Worm (Caenorhabditis elegans) whole organism, L4 larva: Measurements from ENCODE around the gene F58G11.4.

Source experiments
- F10B5.3 ChIP-seq: sonication (generic microtip); optimal IDR thresholded peaks from 2 replicates; lab custom pipeline; 2016; ENCODE audit warnings: mild to moderate bottlenecking, missing genetic modification characterization, missing compliant biosample characterization
- F44E2.7 ChIP-seq: fragments of 200-800 bp; sonication (Bioruptor generic); IDR thresholded peaks from 2 replicates; pipeline ENCODE4 v2.1.2; 2022; ENCODE audit warnings: missing genetic modification characterization, missing compliant biosample characterization
- F49E8.2 ChIP-seq: sonication (generic microtip); optimal IDR thresholded peaks from 2 replicates; lab custom pipeline; 2016; ENCODE audit warnings: missing compliant biosample characterization, mild to moderate bottlenecking, missing genetic modification characterization, borderline replicate concordance
- R02D3.7 ChIP-seq: fragments of 150-350 bp; sonication (generic microtip); optimal IDR thresholded peaks from 3 replicates; lab custom pipeline; 2014; ENCODE audit warnings: missing biosample characterization, missing genetic modification characterization
- Y105C5A.15 ChIP-seq: fragments of 200-800 bp; sonication (Bioruptor generic); IDR thresholded peaks from 2 replicates; pipeline ENCODE4 v1.3.6; 2022; ENCODE audit warnings: missing genetic modification characterization, missing compliant biosample characterization
- Y5F2A.4 ChIP-seq: fragments of 200-800 bp; sonication (Bioruptor generic); optimal IDR thresholded peaks from 2 replicates; lab custom pipeline; 2018; ENCODE audit warnings: mild to moderate bottlenecking, missing genetic modification characterization, missing compliant biosample characterization
- ZK337.2 ChIP-seq: fragments of 200-800 bp; sonication (Bioruptor generic); IDR thresholded peaks from 2 replicates; pipeline ENCODE4 v1.3.6; 2022; ENCODE audit warnings: missing genetic modification reagents, missing genetic modification characterization, missing compliant biosample characterization
- ama-1 ChIP-seq: fragments of 150-350 bp; optimal IDR thresholded peaks from 2 replicates; lab custom pipeline; 2014; ENCODE audit warnings: inconsistent platforms, mixed read lengths
- arid-1 ChIP-seq: fragments of 200-800 bp; sonication (Bioruptor generic); conservative IDR thresholded peaks from 2 replicates; pipeline ENCODE4 v1.3.6; 2022; ENCODE audit warnings: missing genetic modification reagents, missing genetic modification characterization, missing compliant biosample characterization
- attf-4 ChIP-seq: sonication (generic microtip); optimal IDR thresholded peaks from 3 replicates; lab custom pipeline; 2017; ENCODE audit warnings: missing biosample characterization, missing genetic modification characterization
- ceh-32 ChIP-seq: sonication (generic microtip); optimal IDR thresholded peaks from 2 replicates; lab custom pipeline; 2016; ENCODE audit warnings: mild to moderate bottlenecking, missing genetic modification characterization, missing compliant biosample characterization; ENCODE audit not compliant: poor library complexity
- ceh-62 ChIP-seq: sonication (generic microtip); optimal IDR thresholded peaks from 2 replicates; lab custom pipeline; 2017; ENCODE audit warnings: missing biosample characterization, missing genetic modification characterization
- ctbp-1 ChIP-seq: fragments of 200-800 bp; sonication (Bioruptor generic); IDR thresholded peaks from 2 replicates; pipeline ENCODE4 v1.3.6; 2022; ENCODE audit warnings: missing genetic modification reagents, missing genetic modification characterization, missing compliant biosample characterization
- daf-16 ChIP-seq, 3 experiments: sonication (generic microtip); optimal IDR thresholded peaks; 2 replicates each; lab custom pipeline; 2016 to 2017; ENCODE audit warnings: missing genetic modification characterization in 3 of 3, missing genetic modification reagents in 3 of 3, mild to moderate bottlenecking in 2 of 3, missing compliant biosample characterization in 2 of 3, missing biosample characterization in 1 of 3, moderate library complexity in 1 of 3
- daf-19 ChIP-seq: fragments of 200-800 bp; sonication (Bioruptor generic); conservative IDR thresholded peaks from 2 replicates; pipeline ENCODE4 v1.3.6; 2022; ENCODE audit warnings: missing genetic modification characterization, missing compliant biosample characterization
- daf-8 ChIP-seq: fragments of 200-800 bp; sonication (Bioruptor generic); IDR thresholded peaks from 2 replicates; pipeline ENCODE4 v1.3.6; 2022; ENCODE audit warnings: missing genetic modification characterization, missing compliant biosample characterization
- dmd-6 ChIP-seq: fragments of 200-800 bp; sonication (Bioruptor generic); IDR thresholded peaks from 2 replicates; pipeline ENCODE4 v1.3.6; 2022; ENCODE audit warnings: missing genetic modification reagents, missing genetic modification characterization, missing compliant biosample characterization
- dmd-9 ChIP-seq: fragments of 200-800 bp; sonication (Bioruptor generic); IDR thresholded peaks from 2 replicates; pipeline ENCODE4 v1.3.6; 2022; ENCODE audit warnings: missing genetic modification reagents, missing genetic modification characterization, missing compliant biosample characterization
- dpl-1 ChIP-seq: fragments of 150-350 bp; optimal IDR thresholded peaks from 2 replicates; lab custom pipeline; 2014; ENCODE audit warnings: missing biosample characterization, missing genetic modification reagents, missing genetic modification characterization
- egl-43 ChIP-seq: fragments of 200-800 bp; sonication (Bioruptor generic); IDR thresholded peaks from 2 replicates; pipeline ENCODE4 v1.3.6; 2022; ENCODE audit warnings: missing genetic modification reagents, missing genetic modification characterization, missing compliant biosample characterization
- gei-8 ChIP-seq: fragments of 200-800 bp; sonication (Bioruptor generic); optimal IDR thresholded peaks from 2 replicates; lab custom pipeline; 2018; ENCODE audit warnings: mild to moderate bottlenecking, missing genetic modification characterization, missing compliant biosample characterization
- hif-1 ChIP-seq, 2 experiments: sonication (generic microtip); optimal IDR thresholded peaks; 2 replicates each; lab custom pipeline; 2016 to 2017; ENCODE audit warnings: missing compliant biosample characterization in 2 of 2, missing genetic modification characterization in 2 of 2, missing genetic modification reagents in 2 of 2, missing genotype in 2 of 2, mild to moderate bottlenecking in 1 of 2
- hlh-11 ChIP-seq: fragments of 200-800 bp; sonication (Bioruptor generic); optimal IDR thresholded peaks from 2 replicates; lab custom pipeline; 2018; ENCODE audit warnings: mild to moderate bottlenecking, missing genetic modification characterization, missing compliant biosample characterization
- hlh-30 ChIP-seq: sonication (generic microtip); optimal IDR thresholded peaks from 2 replicates; lab custom pipeline; 2017; ENCODE audit warnings: antibody characterized with exemption, mild to moderate bottlenecking, missing genetic modification characterization, missing compliant biosample characterization; ENCODE audit not compliant: insufficient read depth
- hmg-1.1 ChIP-seq: fragments of 200-800 bp; sonication (Bioruptor generic); IDR thresholded peaks from 2 replicates; pipeline ENCODE4 v1.3.6; 2022; ENCODE audit warnings: missing genetic modification reagents, missing genetic modification characterization, missing compliant biosample characterization
- lim-7 ChIP-seq: fragments of 200-800 bp; sonication (Bioruptor generic); IDR thresholded peaks from 2 replicates; pipeline ENCODE4 v1.3.6; 2022; ENCODE audit warnings: missing genetic modification characterization, missing compliant biosample characterization
- lin-15B ChIP-seq: fragments of 150-350 bp; sonication (generic microtip); optimal IDR thresholded peaks from 3 replicates; lab custom pipeline; 2014; ENCODE audit warnings: missing biosample characterization, missing genetic modification characterization
- mes-2 ChIP-seq: sonication (generic microtip); optimal IDR thresholded peaks from 2 replicates; lab custom pipeline; 2016; ENCODE audit warnings: missing genotype, mild to moderate bottlenecking, missing genetic modification characterization, missing compliant biosample characterization; ENCODE audit not compliant: poor library complexity, severe bottlenecking
- mxl-3 ChIP-seq: fragments of 200-800 bp; sonication (Bioruptor generic); optimal IDR thresholded peaks from 2 replicates; lab custom pipeline; 2018; ENCODE audit warnings: mild to moderate bottlenecking, missing genetic modification characterization, missing compliant biosample characterization
- nhr-102 ChIP-seq: sonication (generic microtip); optimal IDR thresholded peaks from 2 replicates; lab custom pipeline; 2016; ENCODE audit warnings: mild to moderate bottlenecking, missing genetic modification characterization, moderate library complexity, missing compliant biosample characterization
- nhr-11 ChIP-seq: fragments of 150-350 bp; optimal IDR thresholded peaks from 2 replicates; lab custom pipeline; 2014; ENCODE audit warnings: missing biosample characterization, missing genetic modification characterization
- nhr-111 ChIP-seq: fragments of 200-800 bp; sonication (Bioruptor generic); optimal IDR thresholded peaks from 2 replicates; lab custom pipeline; 2018; ENCODE audit warnings: mild to moderate bottlenecking, missing genetic modification characterization, missing compliant biosample characterization
- nhr-28 ChIP-seq: fragments of 150-350 bp; optimal IDR thresholded peaks from 2 replicates; lab custom pipeline; 2014; ENCODE audit warnings: missing biosample characterization, missing genetic modification characterization
- nhr-41 ChIP-seq: fragments of 200-800 bp; sonication (Bioruptor generic); IDR thresholded peaks from 2 replicates; pipeline ENCODE4 v1.3.6; 2022; ENCODE audit warnings: missing genetic modification reagents, missing genetic modification characterization, missing compliant biosample characterization
- nhr-42 ChIP-seq: fragments of 200-800 bp; sonication (Bioruptor generic); IDR thresholded peaks from 2 replicates; pipeline ENCODE4 v1.3.6; 2022; ENCODE audit warnings: missing genetic modification characterization, missing compliant biosample characterization
- nhr-77 ChIP-seq: fragments of 150-350 bp; optimal IDR thresholded peaks from 2 replicates; lab custom pipeline; 2014; ENCODE audit warnings: missing biosample characterization, missing genetic modification characterization
- pha-4 ChIP-seq, 2 experiments: fragments of 150-350 bp in 1 of 2; fragments of 200-800 bp in 1 of 2; sonication (Bioruptor generic) in 1 of 2; IDR thresholded peaks in 1 of 2; optimal IDR thresholded peaks in 1 of 2; 2 replicates each; pipeline versions ENCODE4 v1.3.6 to Lab custom; 2014 to 2022; ENCODE audit warnings: missing genetic modification characterization in 2 of 2, missing genetic modification reagents in 2 of 2, missing biosample characterization in 1 of 2, missing compliant biosample characterization in 1 of 2
- php-3 ChIP-seq: fragments of 200-800 bp; sonication (Bioruptor generic); IDR thresholded peaks from 2 replicates; pipeline ENCODE4 v1.3.6; 2022; ENCODE audit warnings: missing genetic modification reagents, missing genetic modification characterization, missing compliant biosample characterization
- saeg-2 ChIP-seq: fragments of 200-800 bp; sonication (Bioruptor generic); IDR thresholded peaks from 2 replicates; pipeline ENCODE4 v1.3.6; 2022; ENCODE audit warnings: missing genetic modification reagents, missing genetic modification characterization, missing compliant biosample characterization
- sdz-12 ChIP-seq: fragments of 200-800 bp; sonication (Bioruptor generic); optimal IDR thresholded peaks from 2 replicates; lab custom pipeline; 2018; ENCODE audit warnings: mild to moderate bottlenecking, missing genetic modification characterization, missing compliant biosample characterization
- skn-1 ChIP-seq: fragments of 150-350 bp; optimal IDR thresholded peaks from 2 replicates; lab custom pipeline; 2014; ENCODE audit warnings: missing biosample characterization, missing genetic modification characterization
- snpc-1.2 ChIP-seq: fragments of 200-800 bp; sonication (Bioruptor generic); IDR thresholded peaks from 2 replicates; pipeline ENCODE4 v1.3.6; 2022; ENCODE audit warnings: missing genetic modification reagents, missing genetic modification characterization, missing compliant biosample characterization
- tra-1 ChIP-seq: fragments of 200-800 bp; sonication (Bioruptor generic); IDR thresholded peaks from 2 replicates; pipeline ENCODE4 v1.3.6; 2022; ENCODE audit warnings: missing genetic modification reagents, missing genetic modification characterization, missing compliant biosample characterization
- unc-130 ChIP-seq: sonication (generic microtip); optimal IDR thresholded peaks from 2 replicates; lab custom pipeline; 2016; ENCODE audit warnings: missing genetic modification reagents, missing genetic modification characterization, missing compliant biosample characterization
- unc-62 ChIP-seq, 3 experiments: fragments of 150-350 bp in 1 of 3; sonication (generic microtip); optimal IDR thresholded peaks in 2 of 3; peaks in 1 of 3; 1 replicate in 1 of 3; 2 replicates in 2 of 3; lab custom pipeline; 2014 to 2017; ENCODE audit warnings: missing biosample characterization in 3 of 3, missing genetic modification characterization in 3 of 3, missing genetic modification reagents in 3 of 3, missing genotype in 1 of 3
- zip-11 ChIP-seq: fragments of 200-800 bp; sonication (Bioruptor generic); IDR thresholded peaks from 2 replicates; pipeline ENCODE4 v1.3.6; 2022; ENCODE audit warnings: missing genetic modification characterization, missing compliant biosample characterization
- ztf-11 ChIP-seq: fragments of 150-350 bp; optimal IDR thresholded peaks from 2 replicates; lab custom pipeline; 2014; ENCODE audit warnings: missing biosample characterization, missing genetic modification characterization
- ztf-7 ChIP-seq: fragments of 150-350 bp; optimal IDR thresholded peaks from 2 replicates; lab custom pipeline; 2014; ENCODE audit warnings: missing biosample characterization, missing genetic modification characterization

F58G11.4 gene

ce11 chrV:13645848-13646578 lies 26.4 kb upstream of the F58G11.4 start:
- TF ChIP-seq hlh-30 (tag; lab: Kevin White, UChicago) (no peak), mxl-3 (GFP tag; lab: Kevin White, UChicago) (no peak), Y105C5A.15 (GFP tag; lab: Robert Waterston, UW) (no peak), ztf-7 (tag; lab: Kevin White, UChicago) (no peak), dmd-6 (no peak), sdz-12 (GFP tag; lab: Kevin White, UChicago) (peak; percentile 11), ceh-62 (tag; lab: Kevin White, UChicago) (no peak), ama-1 (no peak), unc-62 (GFP tag; optimal IDR thresholded peaks at IDR 0.05 in 1 of 2; lab: Kevin White, UChicago) (no peak), unc-62 (tag; optimal IDR thresholded peaks at IDR 0.05; lab: Kevin White, UChicago) (no peak), egl-43 (GFP tag; lab: Robert Waterston, UW) (peak; percentile 87), F10B5.3 (no peak), unc-130 (GFP tag; lab: Kevin White, UChicago) (no peak), lin-15B (tag; lab: Kevin White, UChicago) (no peak), nhr-77 (no peak), nhr-42 (GFP tag; lab: Robert Waterston, UW) (peak; percentile 40; the same call in 1 of the 2 replicates), hmg-1.1 (GFP tag; lab: Robert Waterston, UW) (no peak), nhr-111 (GFP tag; lab: Kevin White, UChicago) (no peak), nhr-11 (no peak), dpl-1 (GFP tag; lab: Kevin White, UChicago) (no peak), dmd-9 (GFP tag; lab: Robert Waterston, UW) (peak; percentile 73; the same call in 1 of the 2 replicates), ztf-11 (tag; lab: Kevin White, UChicago) (no peak), daf-8 (GFP tag; lab: Robert Waterston, UW) (no peak), attf-4 (tag; lab: Kevin White, UChicago) (no peak), gei-8 (GFP tag; lab: Kevin White, UChicago) (no peak), zip-11 (GFP tag; lab: Robert Waterston, UW) (no peak; the same call in 1 of the 2 replicates), mes-2 (tag; lab: Kevin White, UChicago) (no peak), ceh-32 (tag; lab: Kevin White, UChicago) (no peak), arid-1 (GFP tag; lab: Robert Waterston, UW) (no peak), php-3 (GFP tag; lab: Robert Waterston, UW) (peak; percentile 30; the same call in 1 of the 2 replicates), tra-1 (GFP tag; lab: Robert Waterston, UW) (peak; percentile 68), daf-16 (GFP tag; optimal IDR thresholded peaks at IDR 0.05; lab: Kevin White, UChicago) (no peak), daf-16 (tag; optimal IDR thresholded peaks at IDR 0.05; lab: Kevin White, UChicago) (no peak), R02D3.7 (tag; lab: Kevin White, UChicago) (no peak), hif-1 (tag; optimal IDR thresholded peaks at IDR 0.05; lab: Kevin White, UChicago) (no peak), nhr-102 (tag; lab: Kevin White, UChicago) (no peak), skn-1 (no peak), lim-7 (GFP tag; lab: Robert Waterston, UW) (no peak; the same call in 1 of the 2 replicates), saeg-2 (GFP tag; lab: Robert Waterston, UW) (no peak), Y5F2A.4 (GFP tag; lab: Kevin White, UChicago) (no peak), pha-4 (GFP tag; IDR thresholded peaks at IDR 0.05; lab: Robert Waterston, UW) (peak; percentile 100), pha-4 (tag; optimal IDR thresholded peaks at IDR 0.05; lab: Kevin White, UChicago) (no peak), F49E8.2 (tag; lab: Kevin White, UChicago) (no peak), nhr-41 (0 out of 2 replicates have a peak, but pooled peaks have one; percentile 46), ctbp-1 (GFP tag; lab: Robert Waterston, UW) (0 out of 2 replicates have a peak, but pooled peaks have one; percentile 58), snpc-1.2 (GFP tag; lab: Robert Waterston, UW) (peak; percentile 38; the same call in 1 of the 2 replicates), hlh-11 (tag; lab: Kevin White, UChicago) (no peak), daf-19 (no peak), nhr-28 (tag; lab: Kevin White, UChicago) (no peak), F44E2.7 (GFP tag; lab: Robert Waterston, UW) (peak; percentile 90), ZK337.2 (GFP tag; lab: Robert Waterston, UW) (peak; percentile 24; the same call in 1 of the 2 replicates)
